Fruit fly (Drosophila melanogaster): Measurements from ENCODE around the gene CG14434.
A peak's percentile ranks its signal among the peaks of the same experiment; 100 is the strongest.

Gene CG14434

dm6 chrX:6863289-6863938, 3.6 kb downstream of the CG14434 start, which contains the start of gene CG43736 (continued):
- peak; percentile 98 for TF ChIP-seq CG10147 (GFP tag; optimal IDR thresholded peaks at IDR 0.05)
- TF ChIP-seq bcd (GFP tag; optimal IDR thresholded peaks at IDR 0.05) = peak; percentile 95
- peak; percentile 59 for TF ChIP-seq p53 (GFP tag; optimal IDR thresholded peaks at IDR 0.05)
- TF ChIP-seq Trl (optimal IDR thresholded peaks at IDR 0.05) = no peak
- TF ChIP-seq Trl (GFP tag; optimal IDR thresholded peaks at IDR 0.05) = peak; percentile 92
- peak; percentile 53 for TF ChIP-seq CG4282 (GFP tag; optimal IDR thresholded peaks at IDR 0.05)
- TF ChIP-seq Adf1 (GFP tag; IDR thresholded peaks at IDR 0.05) = no peak
- peak; percentile 87 for TF ChIP-seq Aef1 (GFP tag; IDR thresholded peaks at IDR 0.05)
- peak; percentile 93 for TF ChIP-seq CG11695 (GFP tag; IDR thresholded peaks at IDR 0.05)
- TF ChIP-seq sc (optimal IDR thresholded peaks at IDR 0.05) = no peak
- peak; percentile 88 for TF ChIP-seq sc (GFP tag; optimal IDR thresholded peaks at IDR 0.05)
- no peak for TF ChIP-seq sna (GFP tag; IDR thresholded peaks at IDR 0.05; ENCODE audit: partially characterized antibody)
- peak; percentile 93 for TF ChIP-seq Atf-2 (GFP tag; optimal IDR thresholded peaks at IDR 0.05)
- peak; percentile 92 for TF ChIP-seq slp2 (GFP tag; optimal IDR thresholded peaks at IDR 0.05)
- TF ChIP-seq btn (GFP tag; optimal IDR thresholded peaks at IDR 0.05) = peak; percentile 79
- peak; percentile 91 for TF ChIP-seq CG16815 (GFP tag; optimal IDR thresholded peaks at IDR 0.05)
- TF ChIP-seq fru (optimal IDR thresholded peaks at IDR 0.05) = no peak
- TF ChIP-seq Nf-YA (GFP tag; IDR thresholded peaks at IDR 0.05) = peak; percentile 82
- peak; percentile 92 for TF ChIP-seq Bteb2 (GFP tag; optimal IDR thresholded peaks at IDR 0.05)
- peak; percentile 94 for TF ChIP-seq CG4328 (GFP tag; optimal IDR thresholded peaks at IDR 0.05)
- TF ChIP-seq CG4424 (GFP tag; optimal IDR thresholded peaks at IDR 0.05) = peak; percentile 96
- TF ChIP-seq H2.0 (GFP tag; IDR thresholded peaks at IDR 0.05) = peak; percentile 84
- peak; percentile 70 for TF ChIP-seq CG43689 (GFP tag; IDR thresholded peaks at IDR 0.05)
- peak; percentile 90 for TF ChIP-seq Nf-YC (tag; optimal IDR thresholded peaks at IDR 0.05)
- TF ChIP-seq Hmx (GFP tag; optimal IDR thresholded peaks at IDR 0.05) = peak; percentile 88
- TF ChIP-seq pros (GFP tag; optimal IDR thresholded peaks at IDR 0.05) = no peak
- TF ChIP-seq CG9932 (GFP tag; IDR thresholded peaks at IDR 0.05) = peak; percentile 83
- peak; percentile 87 for TF ChIP-seq CG32532 (GFP tag; IDR thresholded peaks at IDR 0.05)
- no peak for TF ChIP-seq Kr (GFP tag; optimal IDR thresholded peaks at IDR 0.05)
- TF ChIP-seq ham (GFP tag; IDR thresholded peaks at IDR 0.05) = peak; percentile 53; the same call in 1 of the 2 replicates
- peak; percentile 85 for TF ChIP-seq CG7987 (GFP tag; optimal IDR thresholded peaks at IDR 0.05)
- TF ChIP-seq sd (tag; optimal IDR thresholded peaks at IDR 0.05) = peak; percentile 60
- TF ChIP-seq CG13624 (GFP tag; optimal IDR thresholded peaks at IDR 0.05) = peak; percentile 87
- TF ChIP-seq Atf6 (GFP tag; IDR thresholded peaks at IDR 0.05) = peak; percentile 91
- peak; percentile 90 for TF ChIP-seq CG8089 (GFP tag; optimal IDR thresholded peaks at IDR 0.05)
- TF ChIP-seq fu2 (GFP tag; optimal IDR thresholded peaks at IDR 0.05) = peak; percentile 89
- peak; percentile 99 for TF ChIP-seq sens (GFP tag)
- peak; percentile 79 for TF ChIP-seq dm (GFP tag; optimal IDR thresholded peaks at IDR 0.05)
- TF ChIP-seq sr (GFP tag; IDR thresholded peaks at IDR 0.05) = peak; percentile 46; the same call in 1 of the 3 replicates
- TF ChIP-seq CG3163 (GFP tag; optimal IDR thresholded peaks at IDR 0.05) = peak; percentile 61
- peak; percentile 98 for TF ChIP-seq dmrt99B (tag; optimal IDR thresholded peaks at IDR 0.05)
- peak; percentile 92 for TF ChIP-seq Max (GFP tag; optimal IDR thresholded peaks at IDR 0.05)
- TF ChIP-seq CG8281 (tag; optimal IDR thresholded peaks at IDR 0.05) = peak; percentile 90
- peak; percentile 69 for TF ChIP-seq CG3838 (GFP tag; optimal IDR thresholded peaks at IDR 0.05)
- no peak for TF ChIP-seq Dll (GFP tag; IDR thresholded peaks at IDR 0.05; ENCODE audit: partially characterized antibody)
- TF ChIP-seq Dref (GFP tag; IDR thresholded peaks at IDR 0.05) = no peak
- TF ChIP-seq MTF-1 (GFP tag; optimal IDR thresholded peaks at IDR 0.05; ENCODE audit: borderline replicate concordance) = peak; percentile 90
- peak; percentile 94 for TF ChIP-seq oc (tag; optimal IDR thresholded peaks at IDR 0.05)
- TF ChIP-seq Fer2 (tag; optimal IDR thresholded peaks at IDR 0.05) = peak; percentile 92
- TF ChIP-seq repo (GFP tag; optimal IDR thresholded peaks at IDR 0.05) = peak; percentile 84
- TF ChIP-seq rib (GFP tag; IDR thresholded peaks at IDR 0.05) = peak; percentile 70; the same call in 1 of the 2 replicates
- TF ChIP-seq ken (GFP tag; IDR thresholded peaks at IDR 0.05) = peak; percentile 84
